Worm (Caenorhabditis elegans) whole organism, early embryonic: ENCODE results near the gene H21P03.10.

Experiments
- B0310.2 ChIP-seq: sonication (generic microtip); optimal IDR thresholded peaks from 2 replicates; lab custom pipeline; 2016; ENCODE audit warnings: mild to moderate bottlenecking, missing genetic modification characterization, missing compliant biosample characterization
- F13C5.2 ChIP-seq: sonication (generic microtip); optimal IDR thresholded peaks from 2 replicates; lab custom pipeline; 2017; ENCODE audit warnings: mild to moderate bottlenecking, missing genetic modification characterization, inconsistent platforms, missing compliant biosample characterization
- aly-1 ChIP-seq: sonication (generic microtip); optimal IDR thresholded peaks from 2 replicates; lab custom pipeline; 2016; ENCODE audit warnings: missing genetic modification characterization, missing compliant biosample characterization
- ama-1 ChIP-seq: fragments of 150-350 bp; optimal IDR thresholded peaks from 2 replicates; lab custom pipeline; 2014
- ceh-13 ChIP-seq: fragments of 200-800 bp; sonication (Bioruptor generic); optimal IDR thresholded peaks from 2 replicates; lab custom pipeline; 2018; ENCODE audit warnings: mild to moderate bottlenecking, missing genetic modification characterization, missing compliant biosample characterization
- ceh-36 ChIP-seq: sonication (generic microtip); optimal IDR thresholded peaks from 2 replicates; lab custom pipeline; 2016; ENCODE audit warnings: missing genetic modification characterization, inconsistent platforms, missing compliant biosample characterization
- ets-7 ChIP-seq: sonication (generic microtip); optimal IDR thresholded peaks from 2 replicates; lab custom pipeline; 2016; ENCODE audit warnings: missing genotype, missing genetic modification characterization, missing compliant biosample characterization
- flt-1 ChIP-seq: fragments of 200-800 bp; sonication (Bioruptor generic); IDR thresholded peaks from 2 replicates; pipeline ENCODE4 v1.3.6; 2022; ENCODE audit warnings: missing genetic modification characterization, missing compliant biosample characterization
- hmbx-1 ChIP-seq: sonication (generic microtip); optimal IDR thresholded peaks from 2 replicates; lab custom pipeline; 2016; ENCODE audit warnings: mild to moderate bottlenecking, missing genetic modification characterization, missing compliant biosample characterization
- hmg-4 ChIP-seq: fragments of 200-800 bp; sonication (Bioruptor generic); optimal IDR thresholded peaks from 2 replicates; lab custom pipeline; 2018; ENCODE audit warnings: mild to moderate bottlenecking, missing genetic modification characterization, missing compliant biosample characterization
- hnd-1 ChIP-seq: sonication (generic microtip); optimal IDR thresholded peaks from 2 replicates; lab custom pipeline; 2016; ENCODE audit warnings: missing genetic modification characterization, missing compliant biosample characterization
- pes-1 ChIP-seq: fragments of 200-800 bp; sonication (Bioruptor generic); IDR thresholded peaks from 2 replicates; pipeline ENCODE4 v1.3.6; 2022; ENCODE audit warnings: missing genetic modification reagents, missing genetic modification characterization, missing compliant biosample characterization
- scrt-1 ChIP-seq: fragments of 200-800 bp; sonication (Bioruptor generic); IDR thresholded peaks from 2 replicates; pipeline ENCODE4 v1.3.6; 2022; ENCODE audit warnings: missing genetic modification characterization, missing compliant biosample characterization
- sea-1 ChIP-seq: fragments of 200-800 bp; sonication (Bioruptor generic); conservative IDR thresholded peaks from 2 replicates; pipeline ENCODE4 v1.3.6; 2022; ENCODE audit warnings: missing genetic modification characterization, missing compliant biosample characterization
- tbx-11 ChIP-seq: fragments of 200-800 bp; sonication (Bioruptor generic); IDR thresholded peaks from 2 replicates; pipeline ENCODE4 v1.3.6; 2022; ENCODE audit warnings: missing genetic modification characterization, missing compliant biosample characterization
- tbx-37 ChIP-seq: fragments of 200-800 bp; sonication (Bioruptor generic); conservative IDR thresholded peaks from 2 replicates; pipeline ENCODE4 v1.3.6; 2022; ENCODE audit warnings: missing genetic modification reagents, missing genetic modification characterization, missing compliant biosample characterization
- tra-4 ChIP-seq: sonication (generic microtip); optimal IDR thresholded peaks from 2 replicates; lab custom pipeline; 2017; ENCODE audit warnings: missing genetic modification characterization, missing compliant biosample characterization

The H21P03.10 gene

ce11 chrIV:11549694-11550093, 49.2 kb downstream of the H21P03.10 start:
- peak; percentile 65 for TF ChIP-seq ets-7 (tag; lab: Kevin White, UChicago)
- peak; percentile 86 for TF ChIP-seq sea-1
- TF ChIP-seq tra-4 = peak; percentile 63
- TF ChIP-seq hnd-1 (tag; lab: Kevin White, UChicago) = peak; percentile 79
- no peak for TF ChIP-seq ceh-36 (tag; lab: Kevin White, UChicago)
- peak; percentile 92 for TF ChIP-seq hmg-4
- TF ChIP-seq ama-1 = no peak
- TF ChIP-seq aly-1 (tag; lab: Kevin White, UChicago) = peak; percentile 91
- peak; percentile 94 for TF ChIP-seq scrt-1 (GFP tag; lab: Robert Waterston, UW)
- peak; percentile 91 for TF ChIP-seq pes-1 (GFP tag; lab: Robert Waterston, UW)
- TF ChIP-seq F13C5.2 (tag; lab: Kevin White, UChicago) = peak; percentile 89
- peak; percentile 87 for TF ChIP-seq B0310.2 (tag; lab: Kevin White, UChicago)
- peak; percentile 55 for TF ChIP-seq hmbx-1 (tag; lab: Kevin White, UChicago)
- peak; percentile 80 for TF ChIP-seq tbx-37 (GFP tag; lab: Robert Waterston, UW)
- TF ChIP-seq flt-1 = peak; percentile 86
- peak; percentile 89 for TF ChIP-seq ceh-13 (GFP tag; lab: Kevin White, UChicago)
- peak; percentile 87 for TF ChIP-seq tbx-11
